Worm (Caenorhabditis elegans) whole organism, L4 larva: ENCODE measurements around the gene gbf-1.

ENCODE experiments used
- T26A8.4 ChIP-seq: fragments of 200-800 bp; sonication (Bioruptor generic); IDR thresholded peaks from 2 replicates; pipeline ENCODE4 v1.3.6; 2022; ENCODE audit warnings: missing genetic modification characterization, missing compliant biosample characterization
- dve-1 ChIP-seq: sonication (generic microtip); optimal IDR thresholded peaks from 2 replicates; lab custom pipeline; 2017; ENCODE audit warnings: antibody characterized with exemption, mild to moderate bottlenecking, missing genetic modification characterization, missing compliant biosample characterization; ENCODE audit not compliant: insufficient read depth
- fos-1 ChIP-seq: fragments of 150-350 bp; optimal IDR thresholded peaks from 2 replicates; lab custom pipeline; 2014; ENCODE audit warnings: missing biosample characterization, missing genetic modification characterization
- nhr-77 ChIP-seq: fragments of 150-350 bp; optimal IDR thresholded peaks from 2 replicates; lab custom pipeline; 2014; ENCODE audit warnings: missing biosample characterization, missing genetic modification characterization

DNA sequence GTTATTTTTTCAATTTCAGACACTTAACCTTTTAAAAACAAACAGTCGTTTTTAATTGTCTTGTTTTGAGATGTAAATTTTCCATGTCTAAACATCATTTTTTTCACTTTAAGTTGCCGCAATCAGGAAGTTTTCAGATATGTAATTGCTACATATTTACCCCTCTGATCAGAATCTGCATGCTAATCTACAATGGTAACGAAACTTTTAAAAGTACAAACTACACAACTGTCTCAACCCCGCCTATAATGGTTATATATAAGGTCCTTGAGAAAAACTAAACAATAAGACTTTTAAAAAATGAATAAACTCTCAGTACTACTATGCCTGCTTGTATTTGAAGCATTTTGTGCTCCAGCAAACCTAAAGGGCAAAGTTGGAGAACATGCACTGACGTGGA, 35.3 kb upstream of the gbf-1 start, which contains the start of gene C18D11.9:
- TF ChIP-seq T26A8.4, result no peak
- TF ChIP-seq fos-1 (tag; lab: Kevin White, UChicago), result no peak
- TF ChIP-seq nhr-77, result no peak
- TF ChIP-seq dve-1 (tag; lab: Kevin White, UChicago), result no peak
